Fruit fly (Drosophila melanogaster): ENCODE results near the gene Lint-1.

The Lint-1 gene

dm6 chrX:11137566-11138186 is 11.4 kb upstream of the Lint-1 start, which contains the start of gene CDK2AP1 (continued):
- TF ChIP-seq aop (GFP tag; IDR thresholded peaks at IDR 0.05) (no peak), lbe (GFP tag; optimal IDR thresholded peaks at IDR 0.05) (no peak), CG12744 (GFP tag; optimal IDR thresholded peaks at IDR 0.05) (no peak), bowl (GFP tag; IDR thresholded peaks at IDR 0.05) (no peak), zfh2 (GFP tag; optimal IDR thresholded peaks at IDR 0.05) (peak; percentile 40)

dm6 chrX:11140163-11140562 is 9.0 kb upstream of the Lint-1 start, which contains the start of gene ssp7:
ssp7 (minus strand) TSS chrX:11140263.
- TF ChIP-seq CG6654 (GFP tag; optimal IDR thresholded peaks at IDR 0.05) (no peak), CG34376 (GFP tag; optimal IDR thresholded peaks at IDR 0.05) (peak; percentile 20)

- TF ChIP-seq dpn (GFP tag; optimal IDR thresholded peaks at IDR 0.05) = peak in 1 of 2 experiments; percentile 8
- no peak for TF ChIP-seq Hsf (GFP tag; optimal IDR thresholded peaks at IDR 0.05)
- TF ChIP-seq dmrt99B (tag; optimal IDR thresholded peaks at IDR 0.05) = peak; percentile 50
- TF ChIP-seq CG7839 (tag; optimal IDR thresholded peaks at IDR 0.05) = peak; percentile 46
- no peak for TF ChIP-seq Six4 (GFP tag; optimal IDR thresholded peaks at IDR 0.05)
- TF ChIP-seq al (GFP tag; IDR thresholded peaks at IDR 0.05) = no peak
Measured at dm6 chrX:11141785-11142591, 7.1 kb upstream of the Lint-1 start, which contains the start of the genes CG15199 and CG15202. CG15199 (minus strand) TSS chrX:11141835. CG15202 (plus strand) TSS chrX:11142541.

DNA sequence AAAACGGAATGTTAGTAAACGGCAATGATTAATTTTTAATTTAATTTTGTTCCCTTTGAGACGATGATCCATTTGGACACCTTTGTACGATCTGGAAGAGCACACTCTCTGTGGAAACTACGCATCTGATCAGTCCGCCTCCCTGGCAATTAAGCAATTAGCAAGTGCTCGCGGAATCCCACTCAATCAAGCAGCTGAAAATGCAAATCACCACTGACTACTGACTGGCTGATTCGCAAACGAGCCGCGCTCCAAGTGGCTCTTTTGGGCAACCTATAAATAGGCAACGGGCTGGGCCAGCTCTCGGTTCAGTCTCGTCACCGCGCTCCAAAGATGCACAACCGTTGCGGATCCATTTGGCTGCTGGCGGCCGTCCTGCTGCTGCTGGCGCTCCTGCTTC is 5.3 kb upstream of the Lint-1 start, which contains the start of gene CG15201:
CG15201 (plus strand) TSS at position 301 of the 400 bp plus-strand sequence.
- TF ChIP-seq Oli (tag; optimal IDR thresholded peaks at IDR 0.05) (no peak), z (GFP tag; IDR thresholded peaks at IDR 0.05) (0 out of 3 replicates have a peak, but pooled peaks have one; percentile 25), CG12942 (GFP tag; optimal IDR thresholded peaks at IDR 0.05) (no peak)

DNA sequence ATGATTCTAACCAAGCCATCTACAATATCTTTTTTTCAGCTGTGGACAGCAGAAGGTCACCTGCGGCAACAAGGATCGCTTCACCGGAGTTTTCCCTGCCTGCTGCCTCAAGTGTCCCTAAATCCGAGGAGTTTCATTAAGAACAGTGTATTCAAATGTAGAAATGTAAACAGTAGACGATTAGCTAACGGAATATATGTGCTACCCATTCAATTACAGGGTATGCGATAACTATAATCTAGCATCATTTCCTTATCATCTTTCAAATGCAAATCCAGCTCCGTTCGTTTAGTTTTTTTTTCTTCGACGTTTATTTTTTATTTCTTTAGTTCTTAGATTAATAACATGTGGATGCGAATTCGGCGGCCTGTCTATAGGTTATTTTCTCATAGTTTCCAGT is 4.5 kb upstream of the Lint-1 start:
- TF ChIP-seq slou (GFP tag; optimal IDR thresholded peaks at IDR 0.05) = no peak
- no peak for TF ChIP-seq da (GFP tag; optimal IDR thresholded peaks at IDR 0.05)
- TF ChIP-seq prd (optimal IDR thresholded peaks at IDR 0.05) = no peak
- TF ChIP-seq prd (GFP tag; IDR thresholded peaks at IDR 0.05) = no peak
- no peak for TF ChIP-seq CkIIα-i1 (GFP tag; IDR thresholded peaks at IDR 0.05)
- no peak for TF ChIP-seq danr (GFP tag; IDR thresholded peaks at IDR 0.05)
- 0 out of 3 replicates have a peak, but pooled peaks have one; percentile 33 for TF ChIP-seq CG7963 (GFP tag; IDR thresholded peaks at IDR 0.05; ENCODE audit: partially characterized antibody)
- TF ChIP-seq CG13424 (tag; optimal IDR thresholded peaks at IDR 0.05) = no peak
- TF ChIP-seq CG9876 (GFP tag; optimal IDR thresholded peaks at IDR 0.05) = no peak
- TF ChIP-seq tin (GFP tag; optimal IDR thresholded peaks at IDR 0.05) = no peak
- 0 out of 3 replicates have a peak, but pooled peaks have one; percentile 63 for TF ChIP-seq CG2199 (GFP tag; IDR thresholded peaks at IDR 0.05)
- TF ChIP-seq CG13894 (tag; optimal IDR thresholded peaks at IDR 0.05) = no peak
- TF ChIP-seq ATbp (GFP tag; optimal IDR thresholded peaks at IDR 0.05) = no peak
- TF ChIP-seq vnd (GFP tag; IDR thresholded peaks at IDR 0.05; ENCODE audit: partially characterized antibody) = 0 out of 3 replicates have a peak, but pooled peaks have one; percentile 16
- peak; percentile 56 for TF ChIP-seq CG16813 (GFP tag; IDR thresholded peaks at IDR 0.05; ENCODE audit: partially characterized antibody)
- TF ChIP-seq lbe (GFP tag; optimal IDR thresholded peaks at IDR 0.05) = no peak
- no peak for TF ChIP-seq CG32532 (GFP tag; IDR thresholded peaks at IDR 0.05)
- peak; percentile 43 for TF ChIP-seq D19B (GFP tag; optimal IDR thresholded peaks at IDR 0.05)
- TF ChIP-seq CG14860 (GFP tag; IDR thresholded peaks at IDR 0.05; ENCODE audit: partially characterized antibody) = peak; percentile 50; the same call in 1 of the 3 replicates

All from whole organism, embryonic.